Fruit fly (Drosophila melanogaster): ENCODE measurements around the gene Pdha.

The Pdha gene

DNA sequence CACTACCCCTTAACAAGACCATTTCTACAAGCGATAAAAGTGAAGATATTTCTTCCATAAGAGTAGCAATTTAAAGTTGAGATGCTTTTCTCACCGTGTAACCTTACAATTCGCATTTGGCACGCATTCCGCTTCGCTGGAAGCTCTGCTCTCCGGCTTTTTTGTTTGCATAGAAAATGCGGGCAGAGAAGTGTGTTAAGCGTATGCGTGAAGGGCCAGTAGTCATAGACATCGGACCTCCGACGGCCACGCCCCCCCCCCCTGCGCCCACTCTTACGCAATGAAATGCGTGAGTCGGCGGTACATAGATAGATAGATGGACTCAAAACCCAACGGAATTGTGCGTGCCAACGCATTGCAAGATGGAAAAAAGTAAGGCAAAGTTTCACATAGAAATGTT, 32.6 kb upstream of the Pdha start (continued):
- TF ChIP-seq CG4282 (GFP tag; optimal IDR thresholded peaks at IDR 0.05), result no peak

DNA sequence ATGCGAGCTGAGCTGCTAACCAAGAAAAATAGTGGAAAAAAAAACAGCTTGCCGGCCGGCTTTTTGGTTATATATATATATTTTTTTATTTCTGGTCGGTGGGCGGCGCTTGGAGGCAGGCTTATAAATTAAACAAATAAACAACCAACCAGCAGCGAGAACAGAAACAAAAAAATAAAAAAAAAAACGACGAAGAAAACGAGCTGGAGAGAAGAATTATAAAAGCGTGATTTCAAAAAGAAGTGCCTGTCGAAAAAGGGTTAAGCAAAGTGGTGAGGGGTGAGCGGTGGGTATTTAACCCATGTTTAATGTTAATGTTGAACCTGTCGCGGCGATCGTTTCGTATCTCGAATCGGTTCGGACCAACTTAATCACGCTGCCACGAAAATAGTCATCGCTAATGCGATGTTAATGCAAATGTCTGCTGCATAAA, 30.9 kb upstream of the Pdha start:
- TF ChIP-seq chinmo (GFP tag; IDR thresholded peaks at IDR 0.05; ENCODE audit: partially characterized antibody), result 0 out of 4 replicates have a peak, but pooled peaks have one; percentile 62
- peak; percentile 34 for TF ChIP-seq CG13894 (tag; optimal IDR thresholded peaks at IDR 0.05)
- peak; percentile 79 for TF ChIP-seq vvl (GFP tag; IDR thresholded peaks at IDR 0.05)
- peak; percentile 64; the same call in 1 of the 3 replicates for TF ChIP-seq CG34422 (GFP tag; IDR thresholded peaks at IDR 0.05)
- no peak for TF ChIP-seq Hr78 (GFP tag; optimal IDR thresholded peaks at IDR 0.05)
- TF ChIP-seq Nf-YB (GFP tag; optimal IDR thresholded peaks at IDR 0.05), result peak; percentile 60
- no peak for TF ChIP-seq CG10321 (GFP tag; IDR thresholded peaks at IDR 0.05)
- TF ChIP-seq CG4707 (GFP tag; optimal IDR thresholded peaks at IDR 0.05), result no peak
- peak; percentile 26 for TF ChIP-seq cwo (GFP tag; optimal IDR thresholded peaks at IDR 0.05)
- TF ChIP-seq BtbVII (GFP tag; optimal IDR thresholded peaks at IDR 0.05), result no peak
- no peak for TF ChIP-seq gsb (GFP tag; IDR thresholded peaks at IDR 0.05)
- no peak for TF ChIP-seq CG32772 (GFP tag; IDR thresholded peaks at IDR 0.05)
- TF ChIP-seq Dip3 (GFP tag; optimal IDR thresholded peaks at IDR 0.05), result no peak
- TF ChIP-seq CG3995 (GFP tag; optimal IDR thresholded peaks at IDR 0.05), result peak; percentile 87
- TF ChIP-seq CG14965 (GFP tag; optimal IDR thresholded peaks at IDR 0.05; ENCODE audit: borderline replicate concordance), result no peak
- no peak for TF ChIP-seq MESR4 (GFP tag; optimal IDR thresholded peaks at IDR 0.05)
- peak; percentile 65 for TF ChIP-seq Awh (GFP tag; IDR thresholded peaks at IDR 0.05)
- no peak for TF ChIP-seq CG14014 (GFP tag; IDR thresholded peaks at IDR 0.05)
- no peak for TF ChIP-seq CG7271 (tag; optimal IDR thresholded peaks at IDR 0.05)
- TF ChIP-seq nom (GFP tag; optimal IDR thresholded peaks at IDR 0.05), result peak; percentile 61
- TF ChIP-seq sd (tag; optimal IDR thresholded peaks at IDR 0.05), result peak; percentile 20
- no peak for TF ChIP-seq unpg (GFP tag; optimal IDR thresholded peaks at IDR 0.05)
- TF ChIP-seq fu2 (GFP tag; optimal IDR thresholded peaks at IDR 0.05), result no peak
- no peak for TF ChIP-seq Drgx (GFP tag; IDR thresholded peaks at IDR 0.05)
- TF ChIP-seq Med (GFP tag), result peak; percentile 19
- peak; percentile 68 for TF ChIP-seq Nf-YC (tag; optimal IDR thresholded peaks at IDR 0.05)
- no peak for TF ChIP-seq fd3F (GFP tag; optimal IDR thresholded peaks at IDR 0.05)
- TF ChIP-seq CTCF (GFP tag; optimal IDR thresholded peaks at IDR 0.05), result no peak
- TF ChIP-seq CG6175 (GFP tag; IDR thresholded peaks at IDR 0.05), result 0 out of 3 replicates have a peak, but pooled peaks have one; percentile 17
- no peak for TF ChIP-seq bab2 (GFP tag; optimal IDR thresholded peaks at IDR 0.05)
- TF ChIP-seq grau (tag; optimal IDR thresholded peaks at IDR 0.05), result no peak
- TF ChIP-seq Ets65A (GFP tag), result no peak
- peak; percentile 75 for TF ChIP-seq sqz (GFP tag; optimal IDR thresholded peaks at IDR 0.05)
- TF ChIP-seq abd-A (tag; optimal IDR thresholded peaks at IDR 0.05), result peak; percentile 98
- TF ChIP-seq oc (tag; optimal IDR thresholded peaks at IDR 0.05), result peak; percentile 14

DNA sequence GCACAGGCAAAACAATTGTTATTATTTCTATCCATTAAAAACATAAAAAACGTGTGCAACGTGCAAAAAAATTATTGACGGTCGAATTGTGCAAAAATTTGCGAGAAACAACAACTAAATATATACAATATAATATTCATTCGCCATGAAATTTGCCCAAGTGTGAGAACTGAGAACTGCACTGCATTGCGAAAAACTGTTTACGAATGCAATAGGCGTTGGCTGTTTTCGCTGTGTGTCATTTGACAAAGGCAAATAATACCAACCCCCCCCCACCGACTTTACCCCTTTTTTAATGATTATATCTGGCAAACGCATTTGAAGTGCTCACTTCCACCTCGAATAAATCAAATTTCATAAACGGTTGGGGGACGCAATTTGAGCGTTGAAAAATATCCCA, 27.0 kb upstream of the Pdha start:
- TF ChIP-seq sens-2 (GFP tag; IDR thresholded peaks at IDR 0.05) (no peak), crol (GFP tag; IDR thresholded peaks at IDR 0.05) (0 out of 2 replicates have a peak, but pooled peaks have one; percentile 7), Myb (GFP tag; optimal IDR thresholded peaks at IDR 0.05) (no peak), Med (GFP tag) (peak; percentile 15)
